Worm (Caenorhabditis elegans) whole organism, L2 larva: ENCODE data around the gene srb-16.
A peak's percentile ranks its signal among the peaks of the same experiment; 100 is the strongest.

Experiments
- C34F6.9 ChIP-seq: fragments of 150-350 bp; optimal IDR thresholded peaks from 2 replicates; lab custom pipeline; 2014; ENCODE audit warnings: missing biosample characterization, missing genetic modification characterization
- F13H6.1 ChIP-seq: sonication (generic microtip); optimal IDR thresholded peaks from 2 replicates; lab custom pipeline; 2016; ENCODE audit warnings: missing genetic modification characterization, missing compliant biosample characterization
- R02D3.7 ChIP-seq: fragments of 150-350 bp; optimal IDR thresholded peaks from 2 replicates; lab custom pipeline; 2014; ENCODE audit warnings: missing biosample characterization, missing genetic modification characterization
- Y55F3AM.14 ChIP-seq: fragments of 200-800 bp; sonication (Bioruptor generic); optimal IDR thresholded peaks from 2 replicates; lab custom pipeline; 2018; ENCODE audit warnings: mild to moderate bottlenecking, missing genetic modification characterization, missing compliant biosample characterization
- ZK546.5 ChIP-seq: sonication (generic microtip); optimal IDR thresholded peaks from 2 replicates; lab custom pipeline; 2017; ENCODE audit warnings: missing biosample characterization, missing genetic modification characterization
- ama-1 ChIP-seq: fragments of 150-350 bp; optimal IDR thresholded peaks from 2 replicates; lab custom pipeline; 2018; ENCODE audit warnings: inconsistent platforms
- blmp-1 ChIP-seq: sonication (generic microtip); optimal IDR thresholded peaks from 2 replicates; lab custom pipeline; 2017; ENCODE audit warnings: missing genetic modification characterization, mild to moderate bottlenecking, missing compliant biosample characterization, antibody characterized with exemption, moderate library complexity; ENCODE audit not compliant: insufficient read depth
- ceh-16 ChIP-seq: fragments of 150-350 bp; optimal IDR thresholded peaks from 2 replicates; lab custom pipeline; 2014; ENCODE audit warnings: missing biosample characterization, missing genetic modification characterization
- ceh-82 ChIP-seq: fragments of 150-350 bp; optimal IDR thresholded peaks from 2 replicates; lab custom pipeline; 2014; ENCODE audit warnings: missing biosample characterization, missing genetic modification characterization
- dmd-4 ChIP-seq: sonication (generic microtip); optimal IDR thresholded peaks from 2 replicates; lab custom pipeline; 2017; ENCODE audit warnings: missing biosample characterization, missing genetic modification characterization
- egl-27 ChIP-seq: sonication (generic microtip); optimal IDR thresholded peaks from 3 replicates; lab custom pipeline; 2017; ENCODE audit warnings: missing biosample characterization, missing genetic modification reagents, missing genetic modification characterization
- elt-1 ChIP-seq: fragments of 150-350 bp; optimal IDR thresholded peaks from 2 replicates; lab custom pipeline; 2014; ENCODE audit warnings: missing biosample characterization, missing genetic modification characterization
- fos-1 ChIP-seq: fragments of 150-350 bp; optimal IDR thresholded peaks from 2 replicates; lab custom pipeline; 2014; ENCODE audit warnings: missing biosample characterization, missing genetic modification characterization
- gmeb-1 ChIP-seq: fragments of 150-350 bp; optimal IDR thresholded peaks from 2 replicates; lab custom pipeline; 2014; ENCODE audit warnings: missing biosample characterization, missing genetic modification characterization
- lin-11 ChIP-seq: fragments of 150-350 bp; sonication (generic microtip); optimal IDR thresholded peaks from 2 replicates; lab custom pipeline; 2014; ENCODE audit warnings: missing biosample characterization, missing genetic modification characterization, inconsistent platforms, mixed read lengths
- lin-13 ChIP-seq: fragments of 150-350 bp; optimal IDR thresholded peaks from 2 replicates; lab custom pipeline; 2014; ENCODE audit warnings: missing biosample characterization, missing genetic modification reagents, missing genetic modification characterization
- lin-39 ChIP-seq: fragments of 150-350 bp; optimal IDR thresholded peaks from 2 replicates; lab custom pipeline; 2014; ENCODE audit warnings: missing biosample characterization, missing genetic modification reagents, missing genetic modification characterization
- lsy-2 ChIP-seq, 2 experiments: fragments of 150-350 bp in 1 of 2; sonication (generic microtip) in 1 of 2; optimal IDR thresholded peaks; 2 replicates each; lab custom pipeline; 2014 to 2017; ENCODE audit warnings: missing biosample characterization in 2 of 2, missing genetic modification characterization in 2 of 2
- mdl-1 ChIP-seq, 2 experiments: fragments of 150-350 bp in 1 of 2; sonication (generic microtip) in 1 of 2; optimal IDR thresholded peaks; 2 replicates each; lab custom pipeline; 2017; ENCODE audit warnings: missing biosample characterization in 2 of 2, missing genetic modification characterization in 2 of 2
- nhr-10 ChIP-seq: sonication (generic microtip); optimal IDR thresholded peaks from 2 replicates; lab custom pipeline; 2017; ENCODE audit warnings: missing biosample characterization, missing genetic modification characterization
- nhr-11 ChIP-seq: fragments of 150-350 bp; optimal IDR thresholded peaks from 2 replicates; lab custom pipeline; 2014; ENCODE audit warnings: missing biosample characterization, missing genetic modification characterization
- nhr-12 ChIP-seq: fragments of 150-350 bp; optimal IDR thresholded peaks from 2 replicates; lab custom pipeline; 2014; ENCODE audit warnings: missing biosample characterization, missing genetic modification characterization
- nhr-129 ChIP-seq: fragments of 150-350 bp; optimal IDR thresholded peaks from 2 replicates; lab custom pipeline; 2014; ENCODE audit warnings: missing biosample characterization, missing genetic modification characterization
- nhr-21 ChIP-seq: fragments of 150-350 bp; optimal IDR thresholded peaks from 2 replicates; lab custom pipeline; 2014; ENCODE audit warnings: missing biosample characterization, missing genetic modification characterization
- nhr-23 ChIP-seq: fragments of 150-350 bp; optimal IDR thresholded peaks from 2 replicates; lab custom pipeline; 2014; ENCODE audit warnings: missing biosample characterization, missing genetic modification reagents, missing genetic modification characterization
- nhr-237 ChIP-seq: fragments of 150-350 bp; optimal IDR thresholded peaks from 2 replicates; lab custom pipeline; 2014; ENCODE audit warnings: missing biosample characterization, missing genetic modification characterization
- nhr-25 ChIP-seq: fragments of 150-350 bp; sonication (generic microtip); optimal IDR thresholded peaks from 3 replicates; lab custom pipeline; 2014; ENCODE audit warnings: missing biosample characterization, missing genetic modification characterization
- nhr-6 ChIP-seq: fragments of 150-350 bp; optimal IDR thresholded peaks from 2 replicates; lab custom pipeline; 2014; ENCODE audit warnings: missing biosample characterization, missing genetic modification characterization
- nhr-77 ChIP-seq: fragments of 150-350 bp; optimal IDR thresholded peaks from 2 replicates; lab custom pipeline; 2014; ENCODE audit warnings: missing biosample characterization, missing genetic modification characterization
- peb-1 ChIP-seq: fragments of 150-350 bp; optimal IDR thresholded peaks from 2 replicates; lab custom pipeline; 2014; ENCODE audit warnings: missing biosample characterization, missing genetic modification characterization
- sem-4 ChIP-seq: fragments of 150-350 bp; optimal IDR thresholded peaks from 2 replicates; lab custom pipeline; 2014; ENCODE audit warnings: missing biosample characterization, missing genetic modification reagents, missing genetic modification characterization
- skn-1 ChIP-seq: sonication (generic microtip); optimal IDR thresholded peaks from 2 replicates; lab custom pipeline; 2017; ENCODE audit warnings: missing biosample characterization, missing genetic modification characterization
- sma-3 ChIP-seq: sonication (generic microtip); optimal IDR thresholded peaks from 2 replicates; lab custom pipeline; 2016; ENCODE audit warnings: missing genetic modification reagents, missing genetic modification characterization, missing compliant biosample characterization
- sma-9 ChIP-seq, 2 experiments: fragments of 150-350 bp in 1 of 2; sonication (generic microtip) in 1 of 2; optimal IDR thresholded peaks; 2 replicates each; lab custom pipeline; 2014 to 2016; ENCODE audit warnings: missing genetic modification characterization in 2 of 2, mild to moderate bottlenecking in 1 of 2, missing biosample characterization in 1 of 2, missing compliant biosample characterization in 1 of 2, missing genetic modification reagents in 1 of 2, moderate library complexity in 1 of 2
- snpc-4 ChIP-seq: fragments of 150-350 bp; optimal IDR thresholded peaks from 2 replicates; lab custom pipeline; 2014; ENCODE audit warnings: missing biosample characterization, missing genetic modification characterization
- unc-39 ChIP-seq: fragments of 150-350 bp; optimal IDR thresholded peaks from 2 replicates; lab custom pipeline; 2014; ENCODE audit warnings: missing biosample characterization, missing genetic modification characterization
- unc-55 ChIP-seq: fragments of 150-350 bp; sonication (generic microtip); optimal IDR thresholded peaks from 3 replicates; lab custom pipeline; 2014; ENCODE audit warnings: missing biosample characterization, missing genetic modification reagents, missing genetic modification characterization
- unc-62 ChIP-seq: fragments of 150-350 bp; optimal IDR thresholded peaks from 2 replicates; lab custom pipeline; 2014; ENCODE audit warnings: missing biosample characterization, missing genetic modification reagents, missing genetic modification characterization
- zag-1 ChIP-seq: fragments of 150-350 bp; optimal IDR thresholded peaks from 2 replicates; lab custom pipeline; 2014; ENCODE audit warnings: missing biosample characterization, missing genetic modification characterization
- ztf-11 ChIP-seq: sonication (generic microtip); optimal IDR thresholded peaks from 2 replicates; lab custom pipeline; 2017; ENCODE audit warnings: missing biosample characterization, missing genetic modification characterization
- ztf-4 ChIP-seq: fragments of 150-350 bp; optimal IDR thresholded peaks from 2 replicates; lab custom pipeline; 2014; ENCODE audit warnings: missing biosample characterization, missing genetic modification characterization

Gene srb-16

ce11 chrII:5182451-5182850 lies 31.7 kb upstream of the srb-16 start:
- peak; percentile 41 for TF ChIP-seq zag-1 (tag; lab: Kevin White, UChicago)
- TF ChIP-seq unc-62 (GFP tag; lab: Kevin White, UChicago), result no peak
- TF ChIP-seq skn-1, result no peak
- TF ChIP-seq lsy-2 (tag; optimal IDR thresholded peaks at IDR 0.05; lab: Kevin White, UChicago), result peak in 1 of 2 experiments; percentile 74
- no peak for TF ChIP-seq R02D3.7 (tag; lab: Kevin White, UChicago)
- TF ChIP-seq ama-1 (lab: Kevin White, UChicago), result no peak
- peak; percentile 62 for TF ChIP-seq nhr-21 (tag; lab: Kevin White, UChicago)
- peak; percentile 44 for TF ChIP-seq lin-13 (GFP tag; lab: Kevin White, UChicago)
- peak; percentile 67 for TF ChIP-seq C34F6.9
- no peak for TF ChIP-seq unc-55 (GFP tag; lab: Kevin White, UChicago)
- peak; percentile 88 for TF ChIP-seq nhr-129 (tag; lab: Kevin White, UChicago)
- peak; percentile 76 for TF ChIP-seq fos-1 (tag; lab: Kevin White, UChicago)
- TF ChIP-seq nhr-11, result no peak
- TF ChIP-seq sma-9 (GFP tag; optimal IDR thresholded peaks at IDR 0.05; lab: Kevin White, UChicago), result peak; percentile 81
- TF ChIP-seq sma-9 (tag; optimal IDR thresholded peaks at IDR 0.05; lab: Kevin White, UChicago), result no peak
- peak; percentile 47 for TF ChIP-seq sma-3 (GFP tag; lab: Kevin White, UChicago)
- TF ChIP-seq lin-39 (tag; lab: Kevin White, UChicago), result no peak
- no peak for TF ChIP-seq ztf-4 (tag; lab: Kevin White, UChicago)
- TF ChIP-seq egl-27, result no peak
- peak; percentile 81 for TF ChIP-seq blmp-1
- no peak for TF ChIP-seq nhr-6
- no peak for TF ChIP-seq ceh-82
- no peak for TF ChIP-seq nhr-10
- TF ChIP-seq F13H6.1, result peak; percentile 70
- TF ChIP-seq nhr-237, result no peak
- peak; percentile 56 for TF ChIP-seq nhr-25 (tag; lab: Kevin White, UChicago)
- TF ChIP-seq elt-1 (tag; lab: Kevin White, UChicago), result no peak
- TF ChIP-seq ZK546.5 (tag; lab: Kevin White, UChicago), result no peak
- no peak for TF ChIP-seq ceh-16 (tag; lab: Kevin White, UChicago)
- peak in 1 of 2 experiments; percentile 45 for TF ChIP-seq mdl-1 (tag; optimal IDR thresholded peaks at IDR 0.05; lab: Kevin White, UChicago)
- peak; percentile 44 for TF ChIP-seq sem-4 (tag; lab: Kevin White, UChicago)
- TF ChIP-seq peb-1, result no peak
- peak; percentile 66 for TF ChIP-seq gmeb-1 (tag; lab: Kevin White, UChicago)
- no peak for TF ChIP-seq snpc-4 (tag; lab: Kevin White, UChicago)
- TF ChIP-seq ztf-11 (tag; lab: Kevin White, UChicago), result no peak
- TF ChIP-seq, all 48 proteins: peak for 15

ce11 chrII:5181497-5181896 lies 30.8 kb upstream of the srb-16 start:
- TF ChIP-seq nhr-129 (tag; lab: Kevin White, UChicago) (peak; percentile 77), nhr-23 (tag; lab: Kevin White, UChicago) (no peak), nhr-21 (tag; lab: Kevin White, UChicago) (peak; percentile 34), nhr-25 (tag; lab: Kevin White, UChicago) (peak; percentile 51), snpc-4 (tag; lab: Kevin White, UChicago) (peak; percentile 62), sma-9 (GFP tag; optimal IDR thresholded peaks at IDR 0.05; lab: Kevin White, UChicago) (peak; percentile 79), sma-9 (tag; optimal IDR thresholded peaks at IDR 0.05; lab: Kevin White, UChicago) (no peak), unc-55 (GFP tag; lab: Kevin White, UChicago) (peak; percentile 61), unc-39 (tag; lab: Kevin White, UChicago) (no peak), zag-1 (tag; lab: Kevin White, UChicago) (peak; percentile 71), lsy-2 (tag; optimal IDR thresholded peaks at IDR 0.05; lab: Kevin White, UChicago) (peak; percentile 18 to 74), F13H6.1 (peak; percentile 80), nhr-77 (tag; lab: Kevin White, UChicago) (no peak), nhr-11 (no peak), Y55F3AM.14 (peak; percentile 69), nhr-12 (tag; lab: Kevin White, UChicago) (no peak), ztf-4 (tag; lab: Kevin White, UChicago) (no peak), nhr-237 (no peak), C34F6.9 (peak; percentile 72), ceh-82 (no peak), elt-1 (tag; lab: Kevin White, UChicago) (no peak), fos-1 (tag; lab: Kevin White, UChicago) (peak; percentile 48), lin-13 (GFP tag; lab: Kevin White, UChicago) (peak; percentile 55), ZK546.5 (tag; lab: Kevin White, UChicago) (peak; percentile 6), egl-27 (peak; percentile 54), nhr-6 (no peak), nhr-10 (no peak), dmd-4 (no peak), R02D3.7 (tag; lab: Kevin White, UChicago) (no peak), lin-11 (tag; lab: Kevin White, UChicago) (peak; percentile 49), sem-4 (tag; lab: Kevin White, UChicago) (peak; percentile 56), sma-3 (GFP tag; lab: Kevin White, UChicago) (peak; percentile 22), blmp-1 (peak; percentile 74), mdl-1 (tag; optimal IDR thresholded peaks at IDR 0.05; lab: Kevin White, UChicago) (peak; percentile 75 to 85)
